Fruit fly (Drosophila melanogaster): ENCODE results near the gene Vps33B.
A peak's percentile ranks its signal among the peaks of the same experiment; 100 is the strongest.

Gene Vps33B

DNA sequence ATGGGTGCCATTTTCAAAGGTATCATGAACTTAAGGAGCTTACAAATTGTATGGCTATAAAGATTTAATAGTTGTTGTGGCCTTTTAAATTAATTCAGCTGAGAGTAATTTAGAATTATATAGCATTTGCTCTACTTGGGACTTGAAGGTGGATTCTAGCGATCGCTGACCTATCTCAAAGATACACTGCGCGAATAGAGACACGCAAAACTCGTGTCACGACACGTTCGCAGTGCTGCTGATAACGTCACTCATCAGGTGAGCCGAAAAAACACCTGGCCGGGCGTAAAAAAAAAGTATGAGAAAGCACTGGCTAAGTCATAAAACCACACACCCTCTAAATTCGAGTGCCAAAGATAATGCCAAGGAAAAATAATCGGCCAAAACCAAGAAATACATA, 16.4 kb downstream of the Vps33B start (continued):
- TF ChIP-seq lov (optimal IDR thresholded peaks at IDR 0.05) (no peak), lov (GFP tag; IDR thresholded peaks at IDR 0.05) (no peak), eyg (GFP tag; optimal IDR thresholded peaks at IDR 0.05) (no peak), fd96Cb (tag; optimal IDR thresholded peaks at IDR 0.05) (no peak), scrt (GFP tag; optimal IDR thresholded peaks at IDR 0.05) (no peak), danr (GFP tag; IDR thresholded peaks at IDR 0.05) (no peak), CG11696 (GFP tag; IDR thresholded peaks at IDR 0.05) (no peak), sens-2 (GFP tag; IDR thresholded peaks at IDR 0.05) (no peak), insv (GFP tag; optimal IDR thresholded peaks at IDR 0.05) (no peak), Max (GFP tag; optimal IDR thresholded peaks at IDR 0.05) (no peak), bab2 (GFP tag; optimal IDR thresholded peaks at IDR 0.05) (no peak), ap (GFP tag; IDR thresholded peaks at IDR 0.05) (no peak), Mad (GFP tag; optimal IDR thresholded peaks at IDR 0.05) (no peak), CG4360 (GFP tag; IDR thresholded peaks at IDR 0.05) (no peak), hkb (optimal IDR thresholded peaks at IDR 0.05) (no peak), hkb (GFP tag; IDR thresholded peaks at IDR 0.05) (no peak), H2.0 (GFP tag; IDR thresholded peaks at IDR 0.05) (no peak), HLH54F (GFP tag; optimal IDR thresholded peaks at IDR 0.05) (no peak), CG17568 (GFP tag; optimal IDR thresholded peaks at IDR 0.05) (no peak), CG6175 (GFP tag; IDR thresholded peaks at IDR 0.05) (no peak), CG32767 (GFP tag; IDR thresholded peaks at IDR 0.05) (no peak), Dbx (GFP tag; IDR thresholded peaks at IDR 0.05) (no peak), CG1602 (GFP tag; optimal IDR thresholded peaks at IDR 0.05) (no peak), crp (GFP tag; optimal IDR thresholded peaks at IDR 0.05) (peak; percentile 26 to 38), CG7271 (tag; optimal IDR thresholded peaks at IDR 0.05) (no peak), CG8359 (GFP tag; optimal IDR thresholded peaks at IDR 0.05; ENCODE audit: borderline replicate concordance) (no peak), slp2 (GFP tag; optimal IDR thresholded peaks at IDR 0.05) (no peak), zf30C (GFP tag; optimal IDR thresholded peaks at IDR 0.05) (peak; percentile 61), chn (GFP tag; optimal IDR thresholded peaks at IDR 0.05) (no peak), CG10267 (tag; optimal IDR thresholded peaks at IDR 0.05) (no peak), CG11085 (GFP tag; IDR thresholded peaks at IDR 0.05) (no peak), CG1832 (GFP tag; optimal IDR thresholded peaks at IDR 0.05) (no peak), Nf-YC (tag; optimal IDR thresholded peaks at IDR 0.05) (no peak), schlank (tag; optimal IDR thresholded peaks at IDR 0.05) (no peak), CG10654 (GFP tag; optimal IDR thresholded peaks at IDR 0.05) (no peak), ewg (GFP tag; optimal IDR thresholded peaks at IDR 0.05) (no peak), CG18619 (GFP tag; optimal IDR thresholded peaks at IDR 0.05) (no peak), ato (GFP tag; IDR thresholded peaks at IDR 0.05; ENCODE audit: partially characterized antibody) (0 out of 2 replicates have a peak, but pooled peaks have one; percentile 37), gfzf (GFP tag; optimal IDR thresholded peaks at IDR 0.05) (no peak), NFAT (GFP tag; IDR thresholded peaks at IDR 0.05) (no peak), Hr51 (GFP tag; optimal IDR thresholded peaks at IDR 0.05) (no peak), CoRest (tag; optimal IDR thresholded peaks at IDR 0.05) (no peak), Dp (GFP tag; optimal IDR thresholded peaks at IDR 0.05) (no peak), pan (optimal IDR thresholded peaks at IDR 0.05) (no peak), pan (GFP tag; optimal IDR thresholded peaks at IDR 0.05 in 1 of 2, IDR thresholded peaks at IDR 0.05 in 1 of 2) (peak in 1 of 2 experiments; percentile 10), fd3F (GFP tag; optimal IDR thresholded peaks at IDR 0.05) (no peak), CG17829 (tag; optimal IDR thresholded peaks at IDR 0.05) (no peak), CG14050 (GFP tag; IDR thresholded peaks at IDR 0.05) (no peak), CG15514 (GFP tag; optimal IDR thresholded peaks at IDR 0.05) (no peak), oc (tag; optimal IDR thresholded peaks at IDR 0.05) (no peak), CG10431 (GFP tag; optimal IDR thresholded peaks at IDR 0.05) (no peak), CG8765 (GFP tag; IDR thresholded peaks at IDR 0.05) (no peak)
